Worm (Caenorhabditis elegans) whole organism, mixed stage, embryonic: ENCODE measurements around the gene F21D5.5.

Source experiments
- M03D4.4 ChIP-seq: sonication (generic microtip); optimal IDR thresholded peaks from 2 replicates; lab custom pipeline; 2017; ENCODE audit warnings: mild to moderate bottlenecking, missing genetic modification characterization, missing compliant biosample characterization
- bed-3 ChIP-seq: fragments of 200-800 bp; sonication (Bioruptor generic); optimal IDR thresholded peaks from 3 replicates; lab custom pipeline; 2018; ENCODE audit warnings: mild to moderate bottlenecking, missing genetic modification characterization, moderate library complexity, missing compliant biosample characterization
- blmp-1 ChIP-seq: fragments of 150-350 bp; optimal IDR thresholded peaks from 2 replicates; lab custom pipeline; 2014; ENCODE audit warnings: missing biosample characterization, missing genetic modification characterization
- ceh-39 ChIP-seq: fragments of 150-350 bp; optimal IDR thresholded peaks from 2 replicates; lab custom pipeline; 2014; ENCODE audit warnings: missing biosample characterization, missing genetic modification characterization
- ceh-43 ChIP-seq: fragments of 200-800 bp; sonication (Bioruptor generic); optimal IDR thresholded peaks from 2 replicates; lab custom pipeline; 2018; ENCODE audit warnings: mild to moderate bottlenecking, missing genetic modification characterization, moderate library complexity, missing compliant biosample characterization
- ceh-83 ChIP-seq: fragments of 200-800 bp; sonication (Bioruptor generic); optimal IDR thresholded peaks from 2 replicates; lab custom pipeline; 2018; ENCODE audit warnings: mild to moderate bottlenecking, missing genetic modification characterization, missing compliant biosample characterization
- ces-1 ChIP-seq: fragments of 150-350 bp; optimal IDR thresholded peaks from 2 replicates; lab custom pipeline; 2014; ENCODE audit warnings: missing biosample characterization, missing genetic modification reagents, missing genetic modification characterization
- cnd-1 ChIP-seq: fragments of 200-800 bp; sonication (Bioruptor generic); optimal IDR thresholded peaks from 2 replicates; lab custom pipeline; 2018; ENCODE audit warnings: mild to moderate bottlenecking, missing genetic modification characterization, missing compliant biosample characterization
- drap-1 ChIP-seq: fragments of 200-800 bp; sonication (Bioruptor generic); optimal IDR thresholded peaks from 3 replicates; lab custom pipeline; 2018; ENCODE audit warnings: mild to moderate bottlenecking, missing genetic modification characterization, missing compliant biosample characterization
- elt-1 ChIP-seq: sonication (generic microtip); optimal IDR thresholded peaks from 2 replicates; lab custom pipeline; 2017; ENCODE audit warnings: missing genetic modification characterization, mild to moderate bottlenecking, missing compliant biosample characterization, antibody characterized with exemption, moderate library complexity, borderline replicate concordance; ENCODE audit not compliant: insufficient read depth
- elt-3 ChIP-seq: fragments of 150-350 bp; optimal IDR thresholded peaks from 2 replicates; lab custom pipeline; 2014; ENCODE audit warnings: missing biosample characterization, missing genetic modification characterization
- flh-1 ChIP-seq: fragments of 200-800 bp; sonication (Bioruptor generic); optimal IDR thresholded peaks from 2 replicates; lab custom pipeline; 2018; ENCODE audit warnings: mild to moderate bottlenecking, missing genetic modification characterization, moderate library complexity, missing compliant biosample characterization
- ham-2 ChIP-seq: fragments of 200-800 bp; sonication (Bioruptor generic); optimal IDR thresholded peaks from 2 replicates; lab custom pipeline; 2018; ENCODE audit warnings: mild to moderate bottlenecking, missing genetic modification characterization, missing compliant biosample characterization
- hlh-1 ChIP-seq: fragments of 150-350 bp; optimal IDR thresholded peaks from 2 replicates; lab custom pipeline; 2014; ENCODE audit warnings: missing biosample characterization, missing genetic modification reagents, missing genetic modification characterization
- lin-13 ChIP-seq: fragments of 150-350 bp; optimal IDR thresholded peaks from 2 replicates; lab custom pipeline; 2014; ENCODE audit warnings: missing biosample characterization, missing genetic modification characterization
- lin-32 ChIP-seq: fragments of 200-800 bp; sonication (Bioruptor generic); optimal IDR thresholded peaks from 2 replicates; lab custom pipeline; 2018; ENCODE audit warnings: mild to moderate bottlenecking, missing genetic modification characterization, missing compliant biosample characterization
- lsy-2 ChIP-seq: fragments of 150-350 bp; optimal IDR thresholded peaks from 2 replicates; lab custom pipeline; 2014; ENCODE audit warnings: missing biosample characterization, missing genetic modification characterization
- mab-5 ChIP-seq: fragments of 150-350 bp; optimal IDR thresholded peaks from 2 replicates; lab custom pipeline; 2014; ENCODE audit warnings: missing biosample characterization, missing genetic modification characterization
- mep-1 ChIP-seq: fragments of 150-350 bp; optimal IDR thresholded peaks from 2 replicates; lab custom pipeline; 2017; ENCODE audit warnings: missing biosample characterization, missing genetic modification reagents, missing genetic modification characterization, inconsistent platforms
- mls-2 ChIP-seq: sonication (generic microtip); optimal IDR thresholded peaks from 2 replicates; lab custom pipeline; 2016; ENCODE audit warnings: mild to moderate bottlenecking, missing genetic modification characterization, moderate library complexity, missing compliant biosample characterization
- nhr-12 ChIP-seq: fragments of 150-350 bp; optimal IDR thresholded peaks from 2 replicates; lab custom pipeline; 2014; ENCODE audit warnings: missing biosample characterization, missing genetic modification characterization
- nhr-2 ChIP-seq: fragments of 150-350 bp; optimal IDR thresholded peaks from 2 replicates; lab custom pipeline; 2014; ENCODE audit warnings: missing biosample characterization, missing genetic modification characterization
- nhr-237 ChIP-seq: fragments of 150-350 bp; optimal IDR thresholded peaks from 2 replicates; lab custom pipeline; 2014; ENCODE audit warnings: missing biosample characterization, missing genetic modification characterization
- nhr-28 ChIP-seq: fragments of 150-350 bp; optimal IDR thresholded peaks from 2 replicates; lab custom pipeline; 2014; ENCODE audit warnings: missing biosample characterization, missing genetic modification characterization
- nhr-76 ChIP-seq: sonication (generic microtip); optimal IDR thresholded peaks from 2 replicates; lab custom pipeline; 2017; ENCODE audit warnings: missing biosample characterization, missing genetic modification characterization
- pha-4 ChIP-seq: fragments of 150-350 bp; optimal IDR thresholded peaks from 2 replicates; lab custom pipeline; 2018; ENCODE audit warnings: missing biosample characterization, missing genetic modification reagents, missing genetic modification characterization
- sem-2 ChIP-seq: fragments of 200-800 bp; sonication (Bioruptor generic); optimal IDR thresholded peaks from 2 replicates; lab custom pipeline; 2018; ENCODE audit warnings: mild to moderate bottlenecking, missing genetic modification characterization, missing compliant biosample characterization
- snpc-4 ChIP-seq: fragments of 150-350 bp; optimal IDR thresholded peaks from 2 replicates; lab custom pipeline; 2014; ENCODE audit warnings: missing biosample characterization, missing genetic modification characterization
- sptf-1 ChIP-seq: sonication (generic microtip); optimal IDR thresholded peaks from 2 replicates; lab custom pipeline; 2017; ENCODE audit warnings: mild to moderate bottlenecking, missing genetic modification characterization, moderate library complexity, missing compliant biosample characterization
- tbx-8 ChIP-seq: fragments of 200-800 bp; sonication (Bioruptor generic); optimal IDR thresholded peaks from 2 replicates; lab custom pipeline; 2018; ENCODE audit warnings: mild to moderate bottlenecking, missing genetic modification characterization, moderate library complexity, missing compliant biosample characterization
- unc-120 ChIP-seq: sonication (generic microtip); optimal IDR thresholded peaks from 2 replicates; lab custom pipeline; 2017; ENCODE audit warnings: missing genetic modification characterization, missing compliant biosample characterization; ENCODE audit not compliant: poor library complexity, severe bottlenecking
- unc-39 ChIP-seq: fragments of 150-350 bp; optimal IDR thresholded peaks from 2 replicates; lab custom pipeline; 2014; ENCODE audit warnings: missing biosample characterization, missing genetic modification characterization
- unc-62 ChIP-seq: fragments of 150-350 bp; optimal IDR thresholded peaks from 2 replicates; lab custom pipeline; 2014; ENCODE audit warnings: missing biosample characterization, missing genetic modification reagents, missing genetic modification characterization
- zip-8 ChIP-seq: fragments of 150-350 bp; optimal IDR thresholded peaks from 2 replicates; lab custom pipeline; 2014; ENCODE audit warnings: missing biosample characterization, missing genetic modification characterization
- ztf-11 ChIP-seq: fragments of 150-350 bp; optimal IDR thresholded peaks from 2 replicates; lab custom pipeline; 2014; ENCODE audit warnings: missing biosample characterization, missing genetic modification characterization

The F21D5.5 gene

DNA sequence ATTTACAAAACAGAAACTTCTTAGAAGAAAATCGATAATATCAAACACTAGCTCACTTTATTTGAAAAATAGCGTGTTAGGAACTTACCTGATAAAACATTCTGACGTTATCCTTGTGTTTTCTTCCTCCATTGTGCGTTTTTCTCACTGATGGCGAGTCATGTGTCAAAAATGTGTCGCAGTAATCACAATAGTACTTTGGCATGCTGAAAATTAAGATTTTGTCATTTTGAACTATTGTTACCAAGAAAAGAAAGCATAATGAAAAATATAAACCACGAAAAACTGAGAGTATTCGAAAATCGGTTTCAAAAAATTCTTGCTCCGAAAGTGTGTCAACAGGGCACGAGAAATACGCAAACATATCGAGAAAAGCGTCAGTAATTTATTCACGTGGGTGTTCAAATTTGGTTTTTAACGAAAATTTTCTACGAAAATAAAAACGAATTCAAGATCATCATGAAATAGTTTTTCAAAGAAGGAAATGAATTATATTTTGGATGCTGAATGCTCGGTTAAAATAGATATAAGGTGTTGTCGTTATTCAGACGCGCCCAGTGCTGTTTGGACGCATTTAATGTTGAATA lies 51.5 kb downstream of the F21D5.5 start, which contains the start of gene snrp-3:
Gene snrp-3, minus strand, starts transcription at position 206 of the 587 bp plus-strand sequence.
- TF ChIP-seq ztf-11 = no peak
- no peak for TF ChIP-seq nhr-2 (tag; lab: Kevin White, UChicago)
- no peak for TF ChIP-seq elt-1 (tag; lab: Kevin White, UChicago)
- peak; percentile 58 for TF ChIP-seq cnd-1 (tag; lab: Kevin White, UChicago)
- TF ChIP-seq snpc-4 (tag; lab: Kevin White, UChicago) = no peak
- no peak for TF ChIP-seq nhr-12 (tag; lab: Kevin White, UChicago)
- TF ChIP-seq pha-4 (tag; lab: Kevin White, UChicago) = peak; percentile 79
- peak; percentile 76 for TF ChIP-seq nhr-237 (tag; lab: Kevin White, UChicago)
- no peak for TF ChIP-seq drap-1
- no peak for TF ChIP-seq nhr-76 (tag; lab: Kevin White, UChicago)
- peak; percentile 11 for TF ChIP-seq unc-62
- peak; percentile 72 for TF ChIP-seq lsy-2 (tag; lab: Kevin White, UChicago)
- TF ChIP-seq mls-2 (tag; lab: Kevin White, UChicago) = no peak
- TF ChIP-seq M03D4.4 (tag; lab: Kevin White, UChicago) = no peak
- TF ChIP-seq ceh-83 (GFP tag; lab: Kevin White, UChicago) = no peak
- TF ChIP-seq ceh-39 = peak; percentile 54
- peak; percentile 50 for TF ChIP-seq unc-120 (tag; lab: Kevin White, UChicago)
- no peak for TF ChIP-seq nhr-28 (tag; lab: Kevin White, UChicago)
- TF ChIP-seq bed-3 (GFP tag; lab: Kevin White, UChicago) = no peak
- TF ChIP-seq mab-5 (tag; lab: Kevin White, UChicago) = no peak
- TF ChIP-seq blmp-1 (tag; lab: Kevin White, UChicago) = no peak
- no peak for TF ChIP-seq sptf-1 (tag; lab: Kevin White, UChicago)
- no peak for TF ChIP-seq ham-2 (GFP tag; lab: Kevin White, UChicago)
- peak; percentile 71 for TF ChIP-seq ces-1 (GFP tag; lab: Kevin White, UChicago)
- TF ChIP-seq hlh-1 (tag; lab: Kevin White, UChicago) = peak; percentile 38
- TF ChIP-seq tbx-8 = no peak
- no peak for TF ChIP-seq flh-1
- TF ChIP-seq zip-8 (tag; lab: Kevin White, UChicago) = no peak
- peak; percentile 41 for TF ChIP-seq lin-13
- TF ChIP-seq sem-2 = no peak
- TF ChIP-seq elt-3 (tag; lab: Kevin White, UChicago) = no peak
- no peak for TF ChIP-seq unc-39 (tag; lab: Kevin White, UChicago)
- TF ChIP-seq ceh-43 (GFP tag; lab: Kevin White, UChicago) = no peak
- TF ChIP-seq mep-1 (tag; lab: Kevin White, UChicago) = peak; percentile 79
- TF ChIP-seq lin-32 (GFP tag; lab: Kevin White, UChicago) = no peak

DNA sequence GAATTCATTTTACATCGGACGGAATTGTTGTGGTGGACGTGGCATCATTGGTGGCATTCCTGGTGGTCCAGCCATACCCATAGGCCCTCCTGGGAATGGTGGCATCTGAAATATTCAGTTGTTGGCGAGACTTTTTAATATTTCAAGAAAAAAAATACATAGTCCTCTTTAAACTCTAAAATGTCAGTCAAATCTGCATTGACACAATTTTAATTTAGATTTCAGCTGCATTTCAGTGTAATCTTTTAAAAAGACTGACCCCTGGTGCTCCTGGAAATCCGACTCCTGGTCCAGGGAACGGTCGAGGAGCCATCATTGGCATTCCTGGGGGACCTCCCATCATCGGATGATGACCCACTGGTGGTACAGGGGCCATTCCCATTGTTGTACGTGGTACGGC lies 52.2 kb downstream of the F21D5.5 start:
- no peak for TF ChIP-seq mab-5 (tag; lab: Kevin White, UChicago)
- no peak for TF ChIP-seq unc-120 (tag; lab: Kevin White, UChicago)
- no peak for TF ChIP-seq nhr-76 (tag; lab: Kevin White, UChicago)
- TF ChIP-seq nhr-2 (tag; lab: Kevin White, UChicago) = no peak
- TF ChIP-seq mls-2 (tag; lab: Kevin White, UChicago) = no peak
- TF ChIP-seq snpc-4 (tag; lab: Kevin White, UChicago) = no peak
- no peak for TF ChIP-seq lsy-2 (tag; lab: Kevin White, UChicago)
- TF ChIP-seq ces-1 (GFP tag; lab: Kevin White, UChicago) = no peak
- TF ChIP-seq nhr-237 (tag; lab: Kevin White, UChicago) = no peak
- no peak for TF ChIP-seq pha-4 (tag; lab: Kevin White, UChicago)
- TF ChIP-seq tbx-8 = no peak

DNA sequence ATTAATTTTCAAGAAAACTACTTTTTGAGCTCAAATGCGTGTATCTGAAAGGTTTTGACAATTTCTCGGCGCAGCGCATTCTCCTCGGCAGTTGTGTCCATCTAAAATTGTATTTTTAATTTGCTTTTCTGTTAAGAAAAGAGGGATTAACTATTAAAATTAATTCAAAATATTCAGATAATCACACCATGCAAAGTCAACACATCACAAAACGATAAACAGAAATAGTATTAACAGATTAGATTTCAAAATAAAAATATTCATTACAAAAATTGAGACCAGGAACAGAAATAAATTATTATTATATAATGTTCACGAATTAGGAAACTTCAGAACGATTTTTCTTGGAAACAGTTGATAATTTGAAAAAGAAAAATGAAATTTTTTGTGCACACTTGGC lies 52.7 kb downstream of the F21D5.5 start, which contains the start of gene pole-2:
Gene pole-2, minus strand, starts transcription at position 101 of the 400 bp plus-strand sequence.
- no peak for TF ChIP-seq tbx-8
- TF ChIP-seq drap-1 = no peak
- no peak for TF ChIP-seq zip-8 (tag; lab: Kevin White, UChicago)
- TF ChIP-seq hlh-1 (tag; lab: Kevin White, UChicago) = no peak
- TF ChIP-seq ceh-43 (GFP tag; lab: Kevin White, UChicago) = no peak
- TF ChIP-seq lin-32 (GFP tag; lab: Kevin White, UChicago) = no peak
- no peak for TF ChIP-seq unc-62
- no peak for TF ChIP-seq blmp-1 (tag; lab: Kevin White, UChicago)
- TF ChIP-seq nhr-237 (tag; lab: Kevin White, UChicago) = no peak
- TF ChIP-seq pha-4 (tag; lab: Kevin White, UChicago) = no peak
